Worm (Caenorhabditis elegans) whole organism, L4 larva: ENCODE data around the gene T19D12.6.
A peak's percentile ranks its signal among the peaks of the same experiment; 100 is the strongest.

Source experiments
- F10B5.3 ChIP-seq: sonication (generic microtip); optimal IDR thresholded peaks from 2 replicates; lab custom pipeline; 2016; ENCODE audit warnings: mild to moderate bottlenecking, missing genetic modification characterization, missing compliant biosample characterization
- F37D6.2 ChIP-seq: sonication (generic microtip); optimal IDR thresholded peaks from 2 replicates; lab custom pipeline; 2016; ENCODE audit warnings: mild to moderate bottlenecking, missing genetic modification characterization, missing compliant biosample characterization
- F49E8.2 ChIP-seq: sonication (generic microtip); optimal IDR thresholded peaks from 2 replicates; lab custom pipeline; 2016; ENCODE audit warnings: missing compliant biosample characterization, mild to moderate bottlenecking, missing genetic modification characterization, borderline replicate concordance
- R02D3.7 ChIP-seq: fragments of 150-350 bp; sonication (generic microtip); optimal IDR thresholded peaks from 3 replicates; lab custom pipeline; 2014; ENCODE audit warnings: missing biosample characterization, missing genetic modification characterization
- T26A8.4 ChIP-seq: fragments of 200-800 bp; sonication (Bioruptor generic); IDR thresholded peaks from 2 replicates; pipeline ENCODE4 v1.3.6; 2022; ENCODE audit warnings: missing genetic modification characterization, missing compliant biosample characterization
- Y48G9A.11 ChIP-seq: fragments of 200-800 bp; sonication (Bioruptor generic); IDR thresholded peaks from 2 replicates; pipeline ENCODE4 v1.3.6; 2022; ENCODE audit warnings: missing genetic modification reagents, missing genetic modification characterization, missing compliant biosample characterization
- Y5F2A.4 ChIP-seq: fragments of 200-800 bp; sonication (Bioruptor generic); optimal IDR thresholded peaks from 2 replicates; lab custom pipeline; 2018; ENCODE audit warnings: mild to moderate bottlenecking, missing genetic modification characterization, missing compliant biosample characterization
- aha-1 ChIP-seq: fragments of 150-350 bp; peaks from one replicate; lab custom pipeline; 2014; ENCODE audit warnings: missing biosample characterization, missing genetic modification characterization
- ceh-20 ChIP-seq: fragments of 200-800 bp; sonication (Bioruptor generic); IDR thresholded peaks from 2 replicates; pipeline ENCODE4 v1.3.6; 2022; ENCODE audit warnings: missing genetic modification reagents, missing genetic modification characterization, missing compliant biosample characterization
- cey-2 ChIP-seq: sonication (generic microtip); optimal IDR thresholded peaks from 3 replicates; lab custom pipeline; 2017; ENCODE audit warnings: missing genetic modification characterization, mild to moderate bottlenecking, missing compliant biosample characterization, antibody characterized with exemption, borderline replicate concordance; ENCODE audit not compliant: insufficient read depth
- daf-12 ChIP-seq: fragments of 150-350 bp; optimal IDR thresholded peaks from 2 replicates; lab custom pipeline; 2014; ENCODE audit warnings: missing biosample characterization, missing genetic modification reagents, missing genetic modification characterization
- daf-16 ChIP-seq, 3 experiments: sonication (generic microtip); optimal IDR thresholded peaks; 2 replicates each; lab custom pipeline; 2016 to 2017; ENCODE audit warnings: missing genetic modification characterization in 3 of 3, missing genetic modification reagents in 3 of 3, mild to moderate bottlenecking in 2 of 3, missing compliant biosample characterization in 2 of 3, missing biosample characterization in 1 of 3, moderate library complexity in 1 of 3
- daf-19 ChIP-seq: fragments of 200-800 bp; sonication (Bioruptor generic); conservative IDR thresholded peaks from 2 replicates; pipeline ENCODE4 v1.3.6; 2022; ENCODE audit warnings: missing genetic modification characterization, missing compliant biosample characterization
- daf-8 ChIP-seq: fragments of 200-800 bp; sonication (Bioruptor generic); IDR thresholded peaks from 2 replicates; pipeline ENCODE4 v1.3.6; 2022; ENCODE audit warnings: missing genetic modification characterization, missing compliant biosample characterization
- dmd-6 ChIP-seq: fragments of 200-800 bp; sonication (Bioruptor generic); IDR thresholded peaks from 2 replicates; pipeline ENCODE4 v1.3.6; 2022; ENCODE audit warnings: missing genetic modification reagents, missing genetic modification characterization, missing compliant biosample characterization
- dmd-8 ChIP-seq: fragments of 200-800 bp; sonication (Bioruptor generic); IDR thresholded peaks from 2 replicates; pipeline ENCODE4 v1.3.6; 2022; ENCODE audit warnings: missing genetic modification characterization, missing compliant biosample characterization
- dmd-9 ChIP-seq: fragments of 200-800 bp; sonication (Bioruptor generic); IDR thresholded peaks from 2 replicates; pipeline ENCODE4 v1.3.6; 2022; ENCODE audit warnings: missing genetic modification reagents, missing genetic modification characterization, missing compliant biosample characterization
- dpl-1 ChIP-seq: fragments of 150-350 bp; optimal IDR thresholded peaks from 2 replicates; lab custom pipeline; 2014; ENCODE audit warnings: missing biosample characterization, missing genetic modification reagents, missing genetic modification characterization
- dve-1 ChIP-seq: sonication (generic microtip); optimal IDR thresholded peaks from 2 replicates; lab custom pipeline; 2017; ENCODE audit warnings: antibody characterized with exemption, mild to moderate bottlenecking, missing genetic modification characterization, missing compliant biosample characterization; ENCODE audit not compliant: insufficient read depth
- egl-43 ChIP-seq: fragments of 200-800 bp; sonication (Bioruptor generic); IDR thresholded peaks from 2 replicates; pipeline ENCODE4 v1.3.6; 2022; ENCODE audit warnings: missing genetic modification reagents, missing genetic modification characterization, missing compliant biosample characterization
- hif-1 ChIP-seq, 2 experiments: sonication (generic microtip); optimal IDR thresholded peaks; 2 replicates each; lab custom pipeline; 2016 to 2017; ENCODE audit warnings: missing compliant biosample characterization in 2 of 2, missing genetic modification characterization in 2 of 2, missing genetic modification reagents in 2 of 2, missing genotype in 2 of 2, mild to moderate bottlenecking in 1 of 2
- hlh-11 ChIP-seq: fragments of 200-800 bp; sonication (Bioruptor generic); optimal IDR thresholded peaks from 2 replicates; lab custom pipeline; 2018; ENCODE audit warnings: mild to moderate bottlenecking, missing genetic modification characterization, missing compliant biosample characterization
- hlh-30 ChIP-seq: sonication (generic microtip); optimal IDR thresholded peaks from 2 replicates; lab custom pipeline; 2017; ENCODE audit warnings: antibody characterized with exemption, mild to moderate bottlenecking, missing genetic modification characterization, missing compliant biosample characterization; ENCODE audit not compliant: insufficient read depth
- hmg-1.1 ChIP-seq: fragments of 200-800 bp; sonication (Bioruptor generic); IDR thresholded peaks from 2 replicates; pipeline ENCODE4 v1.3.6; 2022; ENCODE audit warnings: missing genetic modification reagents, missing genetic modification characterization, missing compliant biosample characterization
- jun-1 ChIP-seq: fragments of 150-350 bp; optimal IDR thresholded peaks from 2 replicates; lab custom pipeline; 2014; ENCODE audit warnings: missing biosample characterization, missing genetic modification reagents, missing genetic modification characterization
- lim-7 ChIP-seq: fragments of 200-800 bp; sonication (Bioruptor generic); IDR thresholded peaks from 2 replicates; pipeline ENCODE4 v1.3.6; 2022; ENCODE audit warnings: missing genetic modification characterization, missing compliant biosample characterization
- lin-13 ChIP-seq: fragments of 150-350 bp; optimal IDR thresholded peaks from 2 replicates; lab custom pipeline; 2014; ENCODE audit warnings: missing biosample characterization, missing genetic modification reagents, missing genetic modification characterization
- lsy-2 ChIP-seq, 2 experiments: fragments of 150-350 bp in 1 of 2; sonication (generic microtip) in 1 of 2; optimal IDR thresholded peaks; 2 replicates each; lab custom pipeline; 2014 to 2017; ENCODE audit warnings: missing biosample characterization in 2 of 2, missing genetic modification characterization in 2 of 2
- madf-9 ChIP-seq: fragments of 200-800 bp; sonication (Bioruptor generic); conservative IDR thresholded peaks from 2 replicates; pipeline ENCODE4 v1.3.6; 2022; ENCODE audit warnings: missing genetic modification reagents, missing genetic modification characterization, missing compliant biosample characterization
- mdl-1 ChIP-seq, 2 experiments: fragments of 150-350 bp in 1 of 2; sonication (generic microtip) in 1 of 2; optimal IDR thresholded peaks; 2 replicates each; lab custom pipeline; 2014 to 2017; ENCODE audit warnings: missing biosample characterization in 2 of 2, missing genetic modification characterization in 2 of 2
- mep-1 ChIP-seq: fragments of 150-350 bp; sonication (generic microtip); optimal IDR thresholded peaks from 3 replicates; lab custom pipeline; 2014; ENCODE audit warnings: missing biosample characterization, missing genetic modification characterization
- mes-2 ChIP-seq: sonication (generic microtip); optimal IDR thresholded peaks from 2 replicates; lab custom pipeline; 2016; ENCODE audit warnings: missing genotype, mild to moderate bottlenecking, missing genetic modification characterization, missing compliant biosample characterization; ENCODE audit not compliant: poor library complexity, severe bottlenecking
- mxl-3 ChIP-seq: fragments of 200-800 bp; sonication (Bioruptor generic); optimal IDR thresholded peaks from 2 replicates; lab custom pipeline; 2018; ENCODE audit warnings: mild to moderate bottlenecking, missing genetic modification characterization, missing compliant biosample characterization
- nhr-25 ChIP-seq: sonication (generic microtip); optimal IDR thresholded peaks from 2 replicates; lab custom pipeline; 2017; ENCODE audit warnings: missing genetic modification characterization, mild to moderate bottlenecking, missing compliant biosample characterization, antibody characterized with exemption, moderate library complexity, borderline replicate concordance; ENCODE audit not compliant: insufficient read depth
- nhr-28 ChIP-seq: fragments of 150-350 bp; optimal IDR thresholded peaks from 2 replicates; lab custom pipeline; 2014; ENCODE audit warnings: missing biosample characterization, missing genetic modification characterization
- nhr-48 ChIP-seq: sonication (generic microtip); optimal IDR thresholded peaks from 2 replicates; lab custom pipeline; 2016; ENCODE audit warnings: mild to moderate bottlenecking, missing genetic modification characterization, missing compliant biosample characterization
- nhr-76 ChIP-seq: fragments of 150-350 bp; optimal IDR thresholded peaks from 2 replicates; lab custom pipeline; 2014; ENCODE audit warnings: missing biosample characterization, missing genetic modification characterization
- nhr-77 ChIP-seq: fragments of 150-350 bp; optimal IDR thresholded peaks from 2 replicates; lab custom pipeline; 2014; ENCODE audit warnings: missing biosample characterization, missing genetic modification characterization
- pha-4 ChIP-seq, 2 experiments: fragments of 150-350 bp in 1 of 2; fragments of 200-800 bp in 1 of 2; sonication (Bioruptor generic) in 1 of 2; IDR thresholded peaks in 1 of 2; optimal IDR thresholded peaks in 1 of 2; 2 replicates each; pipeline versions ENCODE4 v1.3.6 to Lab custom; 2014 to 2022; ENCODE audit warnings: missing genetic modification characterization in 2 of 2, missing genetic modification reagents in 2 of 2, missing biosample characterization in 1 of 2, missing compliant biosample characterization in 1 of 2
- php-3 ChIP-seq: fragments of 200-800 bp; sonication (Bioruptor generic); IDR thresholded peaks from 2 replicates; pipeline ENCODE4 v1.3.6; 2022; ENCODE audit warnings: missing genetic modification reagents, missing genetic modification characterization, missing compliant biosample characterization
- pqm-1 ChIP-seq: sonication (generic microtip); optimal IDR thresholded peaks from 2 replicates; lab custom pipeline; 2017; ENCODE audit warnings: missing biosample characterization, missing genetic modification characterization
- rbr-2 ChIP-seq: sonication (generic microtip); optimal IDR thresholded peaks from 2 replicates; lab custom pipeline; 2016; ENCODE audit warnings: missing genotype, missing genetic modification characterization, missing compliant biosample characterization
- skn-1 ChIP-seq: fragments of 150-350 bp; optimal IDR thresholded peaks from 2 replicates; lab custom pipeline; 2014; ENCODE audit warnings: missing biosample characterization, missing genetic modification characterization
- zfp-2 ChIP-seq: sonication (generic microtip); optimal IDR thresholded peaks from 2 replicates; lab custom pipeline; 2016; ENCODE audit warnings: mild to moderate bottlenecking, missing genetic modification characterization, missing compliant biosample characterization
- ztf-7 ChIP-seq: fragments of 150-350 bp; optimal IDR thresholded peaks from 2 replicates; lab custom pipeline; 2014; ENCODE audit warnings: missing biosample characterization, missing genetic modification characterization

T19D12.6 gene

DNA sequence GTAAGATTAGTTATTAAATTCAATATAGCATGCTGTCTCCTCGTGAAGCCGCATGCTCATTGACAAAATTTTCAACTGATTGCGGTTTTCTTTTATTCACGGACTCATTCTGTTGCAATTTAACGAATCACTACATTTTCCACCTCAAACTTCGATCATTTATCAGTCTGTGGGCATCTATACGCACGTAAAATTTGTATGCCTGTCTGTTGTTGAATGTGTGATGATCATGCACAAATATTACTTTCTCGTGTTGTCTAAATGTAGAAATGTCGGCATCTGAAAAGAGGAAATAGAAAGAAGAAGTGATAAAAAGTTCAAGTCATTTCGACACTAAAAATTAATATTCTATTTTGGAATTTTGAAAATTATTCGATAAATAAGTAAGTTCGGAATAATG, 30.4 kb downstream of the T19D12.6 start:
- no peak for TF ChIP-seq T26A8.4 (GFP tag; lab: Robert Waterston, UW)
- TF ChIP-seq daf-16 (GFP tag; optimal IDR thresholded peaks at IDR 0.05; lab: Kevin White, UChicago) = no peak
- peak; percentile 84 for TF ChIP-seq daf-16 (tag; optimal IDR thresholded peaks at IDR 0.05; lab: Kevin White, UChicago)
- peak; percentile 92 for TF ChIP-seq pqm-1
- no peak for TF ChIP-seq Y48G9A.11 (GFP tag; lab: Robert Waterston, UW)
- no peak for TF ChIP-seq daf-19
- TF ChIP-seq cey-2 = no peak
- peak; percentile 75 for TF ChIP-seq dve-1 (tag; lab: Kevin White, UChicago)
- no peak for TF ChIP-seq nhr-77
- TF ChIP-seq mep-1 (tag; lab: Kevin White, UChicago) = peak; percentile 19
- TF ChIP-seq daf-8 = no peak
- peak in 1 of 2 experiments; percentile 21 for TF ChIP-seq hif-1 (tag; optimal IDR thresholded peaks at IDR 0.05; lab: Kevin White, UChicago)
- no peak for TF ChIP-seq R02D3.7 (tag; lab: Kevin White, UChicago)
- TF ChIP-seq nhr-76 (tag; lab: Kevin White, UChicago) = no peak
- TF ChIP-seq hlh-11 (tag; lab: Kevin White, UChicago) = peak; percentile 44
- TF ChIP-seq dmd-6 (GFP tag; lab: Robert Waterston, UW) = peak; percentile 70
- TF ChIP-seq mdl-1 (tag; optimal IDR thresholded peaks at IDR 0.05; lab: Kevin White, UChicago) = peak in 1 of 2 experiments; percentile 26
- TF ChIP-seq lim-7 = no peak
- peak; percentile 51 for TF ChIP-seq hlh-30
- TF ChIP-seq php-3 (GFP tag; lab: Robert Waterston, UW) = 0 out of 2 replicates have a peak, but pooled peaks have one; percentile 10
- TF ChIP-seq rbr-2 (tag; lab: Kevin White, UChicago) = no peak
- peak; percentile 74 for TF ChIP-seq nhr-28
- TF ChIP-seq dmd-9 (GFP tag; lab: Robert Waterston, UW) = no peak
- no peak for TF ChIP-seq lin-13

DNA sequence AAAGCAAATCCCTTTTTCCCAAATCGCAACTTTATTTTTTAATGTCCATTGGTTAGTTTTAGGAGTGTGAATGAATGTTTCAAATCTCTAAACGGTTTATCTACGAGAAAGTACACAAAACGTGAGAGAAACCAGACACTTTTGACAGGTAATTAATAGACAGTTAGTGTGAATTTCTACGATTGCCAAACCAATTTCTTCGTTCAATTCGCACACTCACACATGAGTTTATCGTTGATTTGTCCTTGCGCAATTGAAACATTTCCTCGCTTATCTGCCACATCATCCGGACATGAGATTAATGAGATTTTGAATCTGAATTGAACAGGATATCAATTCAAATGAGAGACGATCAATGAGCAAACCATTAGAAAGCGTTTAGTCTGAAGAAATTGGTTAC, 32.7 kb downstream of the T19D12.6 start:
- no peak for TF ChIP-seq F10B5.3
- no peak for TF ChIP-seq pha-4 (GFP tag; IDR thresholded peaks at IDR 0.05; lab: Robert Waterston, UW)
- no peak for TF ChIP-seq pha-4 (tag; optimal IDR thresholded peaks at IDR 0.05; lab: Kevin White, UChicago)
- no peak for TF ChIP-seq mes-2 (tag; lab: Kevin White, UChicago)
- TF ChIP-seq hlh-30 = no peak
- TF ChIP-seq F49E8.2 (tag; lab: Kevin White, UChicago) = no peak
- TF ChIP-seq zfp-2 = no peak
- TF ChIP-seq nhr-76 (tag; lab: Kevin White, UChicago) = no peak
- TF ChIP-seq skn-1 (tag; lab: Kevin White, UChicago) = no peak
- TF ChIP-seq Y5F2A.4 (GFP tag; lab: Kevin White, UChicago) = no peak
- TF ChIP-seq daf-19 = no peak
- TF ChIP-seq jun-1 (tag; lab: Kevin White, UChicago) = no peak
- no peak for TF ChIP-seq daf-12 (tag; lab: Kevin White, UChicago)
- no peak for TF ChIP-seq mxl-3 (GFP tag; lab: Kevin White, UChicago)
- no peak for TF ChIP-seq T26A8.4 (GFP tag; lab: Robert Waterston, UW)
- TF ChIP-seq Y48G9A.11 (GFP tag; lab: Robert Waterston, UW) = no peak
- no peak for TF ChIP-seq egl-43 (GFP tag; lab: Robert Waterston, UW)
- no peak for TF ChIP-seq hif-1 (tag; optimal IDR thresholded peaks at IDR 0.05; lab: Kevin White, UChicago)
- no peak for TF ChIP-seq nhr-48 (tag; lab: Kevin White, UChicago)

DNA sequence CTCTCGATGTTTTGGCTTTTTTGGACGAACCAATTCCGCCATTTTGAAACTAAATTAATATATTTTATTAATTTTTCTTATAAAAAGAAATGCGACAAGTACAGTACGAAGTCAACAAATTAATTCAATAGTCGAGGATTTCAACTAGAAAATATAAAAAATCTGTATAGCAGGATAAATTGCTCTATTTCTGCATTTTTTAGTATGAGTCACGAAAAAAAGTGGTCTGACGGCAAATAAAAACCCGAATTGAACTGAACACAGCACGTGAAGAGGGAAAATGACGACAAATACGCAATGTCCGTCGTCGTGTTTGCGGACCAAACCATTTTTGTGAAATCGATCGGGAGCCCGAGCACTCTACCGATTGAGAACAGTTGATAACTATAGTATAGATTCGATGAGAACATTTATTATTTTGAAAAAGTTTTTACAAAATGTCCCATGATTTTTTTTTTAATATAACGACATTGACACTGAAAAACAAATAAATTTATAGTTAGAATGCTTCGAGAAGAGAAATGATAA, 33.5 kb downstream of the T19D12.6 start, which contains the start of gene epg-5:
Gene epg-5 (minus strand): TSS at position 51 of the 528 bp plus-strand sequence.
- TF ChIP-seq ceh-20 (GFP tag; lab: Robert Waterston, UW) (no peak), hif-1 (tag; optimal IDR thresholded peaks at IDR 0.05; lab: Kevin White, UChicago) (peak in 1 of 2 experiments; percentile 4), dpl-1 (GFP tag; lab: Kevin White, UChicago) (peak; percentile 6), dmd-8 (GFP tag; lab: Robert Waterston, UW) (no peak), mep-1 (tag; lab: Kevin White, UChicago) (peak; percentile 55), nhr-25 (tag; lab: Kevin White, UChicago) (no peak), madf-9 (no peak), ztf-7 (tag; lab: Kevin White, UChicago) (no peak), F37D6.2 (tag; lab: Kevin White, UChicago) (no peak), pha-4 (GFP tag; IDR thresholded peaks at IDR 0.05; lab: Robert Waterston, UW) (no peak), pha-4 (tag; optimal IDR thresholded peaks at IDR 0.05; lab: Kevin White, UChicago) (no peak), dve-1 (tag; lab: Kevin White, UChicago) (peak; percentile 15), lsy-2 (tag; optimal IDR thresholded peaks at IDR 0.05; lab: Kevin White, UChicago) (peak in 1 of 2 experiments; percentile 38), aha-1 (tag; lab: Kevin White, UChicago) (peak; percentile 62), hmg-1.1 (0 out of 2 replicates have a peak, but pooled peaks have one; percentile 27), mdl-1 (tag; optimal IDR thresholded peaks at IDR 0.05; lab: Kevin White, UChicago) (peak in 1 of 2 experiments; percentile 53), nhr-28 (peak; percentile 32), Y48G9A.11 (GFP tag; lab: Robert Waterston, UW) (no peak)
